Fruit fly (Drosophila melanogaster) whole organism, embryonic: Measurements from ENCODE around the gene CG34265.

Experiments used
- Blimp-1 ChIP-seq: fragments of 200-800 bp; sonication (Bioruptor generic); optimal IDR thresholded peaks from 3 replicates; lab custom pipeline; 2018; ENCODE audit warnings: missing biosample characterization, missing genetic modification characterization, mild to moderate bottlenecking, moderate library complexity, missing genetic modification reagents
- Bteb2 ChIP-seq: fragments of 200-800 bp; sonication (Bioruptor generic); optimal IDR thresholded peaks from 2 replicates; lab custom pipeline; 2016; ENCODE audit warnings: missing biosample characterization, missing genetic modification characterization
- CG10654 ChIP-seq: fragments of 200-800 bp; sonication (Bioruptor generic); optimal IDR thresholded peaks from 2 replicates; lab custom pipeline; 2016; ENCODE audit warnings: missing biosample characterization, missing genetic modification characterization
- CG10959 ChIP-seq: fragments of 200-800 bp; sonication (Bioruptor generic); IDR thresholded peaks from 2 replicates; pipeline ENCODE4 v1.3.6; 2022; ENCODE audit warnings: missing biosample characterization, missing genetic modification characterization
- CG13894 ChIP-seq: fragments of 200-800 bp; sonication (Bioruptor generic); optimal IDR thresholded peaks from 3 replicates; lab custom pipeline; 2018; ENCODE audit warnings: missing biosample characterization, mild to moderate bottlenecking, missing genetic modification characterization, moderate library complexity
- CG14667 ChIP-seq: fragments of 200-800 bp; sonication (Bioruptor generic); IDR thresholded peaks from 2 replicates; pipeline ENCODE4 v1.3.6; 2022; ENCODE audit warnings: missing biosample characterization, missing genetic modification characterization
- CG1602 ChIP-seq: fragments of 200-800 bp; sonication (Bioruptor generic); optimal IDR thresholded peaks from 3 replicates; lab custom pipeline; 2016; ENCODE audit warnings: missing biosample characterization, missing genetic modification characterization
- CG17359 ChIP-seq: fragments of 200-800 bp; sonication (Bioruptor generic); optimal IDR thresholded peaks from 3 replicates; lab custom pipeline; 2018; ENCODE audit warnings: missing biosample characterization, mild to moderate bottlenecking, missing genetic modification characterization, moderate library complexity
- CG17361 ChIP-seq: fragments of 200-800 bp; sonication (Bioruptor generic); IDR thresholded peaks from 3 replicates; pipeline ENCODE4 v1.3.6; 2022; ENCODE audit warnings: missing biosample characterization, missing genetic modification characterization
- CG1792 ChIP-seq: fragments of 200-800 bp; sonication (Bioruptor generic); optimal IDR thresholded peaks from 2 replicates; lab custom pipeline; 2016; ENCODE audit warnings: missing biosample characterization, missing genetic modification characterization
- CG2889 ChIP-seq: fragments of 200-800 bp; sonication (Bioruptor generic); IDR thresholded peaks from 3 replicates; pipeline ENCODE4 v1.3.6; 2022; ENCODE audit warnings: missing biosample characterization, missing genetic modification characterization
- CG3065 ChIP-seq: fragments of 200-800 bp; sonication (Bioruptor generic); optimal IDR thresholded peaks from 2 replicates; lab custom pipeline; 2016; ENCODE audit warnings: missing biosample characterization, missing genetic modification characterization
- CG33213 ChIP-seq: fragments of 200-800 bp; sonication (Bioruptor generic); optimal IDR thresholded peaks from 3 replicates; lab custom pipeline; 2016; ENCODE audit warnings: missing biosample characterization, missing genetic modification characterization
- CG34376 ChIP-seq: fragments of 200-800 bp; sonication (Bioruptor generic); optimal IDR thresholded peaks from 2 replicates; lab custom pipeline; 2018; ENCODE audit warnings: missing biosample characterization, mild to moderate bottlenecking, missing genetic modification characterization
- CG3847 ChIP-seq: fragments of 200-800 bp; sonication (Bioruptor generic); IDR thresholded peaks from 2 replicates; pipeline ENCODE4 v1.3.6; 2022; ENCODE audit warnings: missing biosample characterization, missing genetic modification characterization
- CG6175 ChIP-seq: fragments of 200-800 bp; sonication (Bioruptor generic); IDR thresholded peaks from 3 replicates; pipeline ENCODE4 v1.3.6; 2022; ENCODE audit warnings: missing biosample characterization, missing genetic modification characterization
- CG8089 ChIP-seq: fragments of 200-800 bp; sonication (Bioruptor generic); optimal IDR thresholded peaks from 3 replicates; lab custom pipeline; 2016; ENCODE audit warnings: missing biosample characterization, missing genetic modification characterization
- CG8281 ChIP-seq: fragments of 200-800 bp; sonication (Bioruptor generic); optimal IDR thresholded peaks from 2 replicates; lab custom pipeline; 2018; ENCODE audit warnings: missing biosample characterization, mild to moderate bottlenecking, missing genetic modification characterization, moderate library complexity
- CG8290 ChIP-seq, 3 experiments: fragments of 200-800 bp; sonication (Bioruptor generic); optimal IDR thresholded peaks; 2 replicates each; lab custom pipeline; 2016 to 2019; ENCODE audit warnings: missing biosample characterization in 3 of 3, missing genetic modification characterization in 3 of 3, mild to moderate bottlenecking in 2 of 3, moderate library complexity in 1 of 3
- CG9215 ChIP-seq: fragments of 200-800 bp; sonication (Bioruptor generic); IDR thresholded peaks from 2 replicates; pipeline ENCODE4 v1.3.6; 2022; ENCODE audit warnings: missing biosample characterization, missing genetic modification characterization
- Eip74EF ChIP-seq, 2 experiments: fragments of 200-800 bp in 1 of 2; fragments of >200 bp in 1 of 2; sonication (Bioruptor generic) in 1 of 2; optimal IDR thresholded peaks; 2 replicates each; lab custom pipeline; 2017 to 2019; ENCODE audit warnings: missing biosample characterization in 2 of 2, missing genetic modification characterization in 2 of 2, mild to moderate bottlenecking in 1 of 2, moderate library complexity in 1 of 2
- H15 ChIP-seq: fragments of 200-800 bp; sonication (Bioruptor generic); IDR thresholded peaks from 3 replicates; pipeline ENCODE4 v1.3.6; 2022; ENCODE audit warnings: missing biosample characterization, missing genetic modification characterization
- HmgZ ChIP-seq: fragments of 200-800 bp; sonication (Bioruptor generic); optimal IDR thresholded peaks from 2 replicates; lab custom pipeline; 2018; ENCODE audit warnings: missing biosample characterization, mild to moderate bottlenecking, missing genetic modification characterization
- Myb ChIP-seq: fragments of 200-800 bp; sonication (Bioruptor generic); optimal IDR thresholded peaks from 2 replicates; lab custom pipeline; 2016; ENCODE audit warnings: missing biosample characterization, missing genetic modification characterization
- NfI ChIP-seq: fragments of 200-800 bp; sonication (Bioruptor generic); optimal IDR thresholded peaks from 3 replicates; lab custom pipeline; 2018; ENCODE audit warnings: missing biosample characterization, mild to moderate bottlenecking, missing genetic modification characterization, moderate library complexity
- Oli ChIP-seq: fragments of 200-800 bp; sonication (Bioruptor generic); optimal IDR thresholded peaks from 2 replicates; lab custom pipeline; 2018; ENCODE audit warnings: missing biosample characterization, mild to moderate bottlenecking, missing genetic modification characterization, moderate library complexity
- Pdp1 ChIP-seq, 2 experiments: fragments of 200-800 bp; sonication (Bioruptor generic); optimal IDR thresholded peaks; 3 replicates each; lab custom pipeline; 2016; ENCODE audit warnings: missing biosample characterization in 2 of 2, missing genetic modification characterization in 2 of 2, mild to moderate bottlenecking in 1 of 2, moderate library complexity in 1 of 2
- Stat92E ChIP-seq, 3 experiments: fragments of >200 bp in 2 of 3; fragments of 200-800 bp in 1 of 3; sonication (Bioruptor generic) in 1 of 3; optimal IDR thresholded peaks; 2 replicates each; lab custom pipeline; 2017 to 2019; ENCODE audit warnings: missing biosample characterization in 3 of 3, missing genetic modification characterization in 3 of 3, mild to moderate bottlenecking in 1 of 3, moderate library complexity in 1 of 3
- Xbp1 ChIP-seq: fragments of 200-800 bp; sonication (Bioruptor generic); optimal IDR thresholded peaks from 3 replicates; lab custom pipeline; 2016; ENCODE audit warnings: missing biosample characterization, mild to moderate bottlenecking, missing genetic modification characterization
- bbx ChIP-seq: fragments of 200-800 bp; sonication (Bioruptor generic); IDR thresholded peaks from 2 replicates; pipeline ENCODE4 v1.3.6; 2022; ENCODE audit warnings: missing biosample characterization, missing genetic modification characterization; ENCODE audit not compliant: partially characterized antibody
- bowl ChIP-seq: fragments of 200-800 bp; sonication (Bioruptor generic); IDR thresholded peaks from 2 replicates; pipeline ENCODE4 v1.3.6; 2022; ENCODE audit warnings: missing biosample characterization, missing genetic modification characterization
- caup ChIP-seq: fragments of 200-800 bp; sonication (Bioruptor generic); optimal IDR thresholded peaks from 3 replicates; lab custom pipeline; 2017; ENCODE audit warnings: missing biosample characterization, mild to moderate bottlenecking, missing genetic modification characterization, moderate library complexity; ENCODE audit not compliant: severe bottlenecking
- dm ChIP-seq: fragments of 200-800 bp; sonication (Bioruptor generic); optimal IDR thresholded peaks from 3 replicates; lab custom pipeline; 2016; ENCODE audit warnings: missing biosample characterization, missing genetic modification characterization
- dmrt99B ChIP-seq: fragments of 200-800 bp; sonication (Bioruptor generic); optimal IDR thresholded peaks from 2 replicates; lab custom pipeline; 2018; ENCODE audit warnings: missing biosample characterization, mild to moderate bottlenecking, missing genetic modification characterization, moderate library complexity
- ewg ChIP-seq: fragments of 200-800 bp; sonication (Bioruptor generic); optimal IDR thresholded peaks from 3 replicates; lab custom pipeline; 2017; ENCODE audit warnings: mild to moderate bottlenecking, missing biosample characterization, missing genetic modification reagents, missing genetic modification characterization
- hbn ChIP-seq: fragments of 200-800 bp; sonication (Bioruptor generic); IDR thresholded peaks from 2 replicates; pipeline ENCODE4 v1.3.6; 2022; ENCODE audit warnings: missing biosample characterization, missing genetic modification characterization; ENCODE audit not compliant: partially characterized antibody
- lab ChIP-seq: fragments of 200-800 bp; sonication (Bioruptor generic); optimal IDR thresholded peaks from 3 replicates; lab custom pipeline; 2017; ENCODE audit warnings: missing biosample characterization, missing genetic modification characterization, mild to moderate bottlenecking, moderate library complexity, missing genetic modification reagents
- nmo ChIP-seq: fragments of 200-800 bp; sonication (Bioruptor generic); optimal IDR thresholded peaks from 2 replicates; lab custom pipeline; 2018; ENCODE audit warnings: missing biosample characterization, mild to moderate bottlenecking, missing genetic modification characterization, moderate library complexity
- pho ChIP-seq: fragments of 200-800 bp; sonication (Bioruptor generic); optimal IDR thresholded peaks from 2 replicates; lab custom pipeline; 2016; ENCODE audit warnings: missing biosample characterization, missing genetic modification characterization
- psq ChIP-seq: fragments of 200-800 bp; sonication (Bioruptor generic); optimal IDR thresholded peaks from 2 replicates; lab custom pipeline; 2017; ENCODE audit warnings: missing biosample characterization, missing genetic modification characterization
- ranshi ChIP-seq: fragments of 200-800 bp; sonication (Bioruptor generic); IDR thresholded peaks from 2 replicates; pipeline ENCODE4 v1.3.6; 2022; ENCODE audit warnings: missing biosample characterization, missing genetic modification characterization
- sim ChIP-seq: fragments of 200-800 bp; sonication (Bioruptor generic); IDR thresholded peaks from 2 replicates; pipeline ENCODE4 v1.3.6; 2022; ENCODE audit warnings: missing biosample characterization, missing genetic modification characterization
- ssp ChIP-seq: fragments of 200-800 bp; sonication (Bioruptor generic); IDR thresholded peaks from 2 replicates; pipeline ENCODE4 v1.3.6; 2022; ENCODE audit warnings: missing biosample characterization, missing genetic modification characterization
- sug ChIP-seq: fragments of 200-800 bp; optimal IDR thresholded peaks from 2 replicates; lab custom pipeline; 2019; ENCODE audit warnings: missing biosample characterization, mild to moderate bottlenecking, missing genetic modification characterization, moderate library complexity
- trem ChIP-seq: fragments of 200-800 bp; optimal IDR thresholded peaks from 3 replicates; lab custom pipeline; 2019; ENCODE audit warnings: missing biosample characterization, mild to moderate bottlenecking, missing genetic modification characterization, moderate library complexity
- vvl ChIP-seq: fragments of 200-800 bp; sonication (Bioruptor generic); IDR thresholded peaks from 2 replicates; pipeline ENCODE4 v1.3.6; 2022; ENCODE audit warnings: missing biosample characterization, missing genetic modification characterization
- zen ChIP-seq: fragments of 200-800 bp; sonication (Bioruptor generic); optimal IDR thresholded peaks from 3 replicates; lab custom pipeline; 2018; ENCODE audit warnings: missing biosample characterization, mild to moderate bottlenecking, missing genetic modification characterization, moderate library complexity
- zf30C ChIP-seq: fragments of 200-800 bp; sonication (Bioruptor generic); optimal IDR thresholded peaks from 3 replicates; lab custom pipeline; 2018; ENCODE audit warnings: missing biosample characterization, mild to moderate bottlenecking, missing genetic modification characterization

CG34265 gene

dm6 chr3L:3239033-3239752 lies 29.1 kb upstream of the CG34265 start, which contains the start of gene CG17746 (continued):
- TF ChIP-seq psq (GFP tag; lab: Kevin White, UChicago), result peak; percentile 9
- peak; percentile 81 for TF ChIP-seq HmgZ
- no peak for TF ChIP-seq dmrt99B (tag; lab: Kevin White, UChicago)
- TF ChIP-seq CG34376 (GFP tag; lab: Kevin White, UChicago), result peak; percentile 53
- no peak for TF ChIP-seq CG3065
- peak; percentile 45 for TF ChIP-seq Bteb2 (GFP tag; lab: Kevin White, UChicago)
- TF ChIP-seq CG3847 (GFP tag; lab: Robert Waterston, UW), result peak; percentile 91
- no peak for TF ChIP-seq ewg (GFP tag; lab: Kevin White, UChicago)
- TF ChIP-seq H15, result no peak
- TF ChIP-seq CG1602 (GFP tag; lab: Kevin White, UChicago), result peak; percentile 11
- TF ChIP-seq CG1792 (GFP tag; lab: Kevin White, UChicago), result peak; percentile 16
- TF ChIP-seq Oli, result no peak
- no peak for TF ChIP-seq CG13894 (tag; lab: Kevin White, UChicago)
- TF ChIP-seq NfI (GFP tag; lab: Kevin White, UChicago), result peak; percentile 9
- peak; percentile 79 for TF ChIP-seq Myb (GFP tag; lab: Kevin White, UChicago)
- no peak for TF ChIP-seq CG8089 (GFP tag; lab: Kevin White, UChicago)
- peak; percentile 70 for TF ChIP-seq pho (GFP tag; lab: Kevin White, UChicago)
- peak; percentile 21 for TF ChIP-seq zen
- TF ChIP-seq CG14667 (GFP tag; lab: Robert Waterston, UW), result no peak
- TF ChIP-seq lab, result peak; percentile 40
- peak; percentile 43 for TF ChIP-seq nmo
- TF ChIP-seq CG9215 (GFP tag; lab: Robert Waterston, UW), result no peak
- peak; percentile 21 for TF ChIP-seq CG17359 (tag; lab: Kevin White, UChicago)
- no peak for TF ChIP-seq sim (GFP tag; lab: Robert Waterston, UW)
- TF ChIP-seq CG10959 (GFP tag; lab: Robert Waterston, UW), result no peak
- peak; percentile 46 for TF ChIP-seq CG8290 (GFP tag; optimal IDR thresholded peaks at IDR 0.05; lab: Kevin White, UChicago)
- TF ChIP-seq CG8290 (tag; optimal IDR thresholded peaks at IDR 0.05; lab: Kevin White, UChicago), result no peak
- no peak for TF ChIP-seq CG6175 (GFP tag; lab: Robert Waterston, UW)
- TF ChIP-seq trem (tag; lab: Kevin White, UChicago), result peak; percentile 87
- TF ChIP-seq ssp, result no peak
- 0 out of 2 replicates have a peak, but pooled peaks have one; percentile 32 for TF ChIP-seq hbn (GFP tag; lab: Robert Waterston, UW)
- TF ChIP-seq Xbp1 (GFP tag; lab: Kevin White, UChicago), result peak; percentile 38
- no peak for TF ChIP-seq zf30C
- peak; percentile 90 for TF ChIP-seq CG33213 (GFP tag; lab: Kevin White, UChicago)
- peak; percentile 54 for TF ChIP-seq bbx (GFP tag; lab: Robert Waterston, UW)
- peak; percentile 63 for TF ChIP-seq dm (GFP tag; lab: Kevin White, UChicago)
- TF ChIP-seq CG17361 (GFP tag; lab: Robert Waterston, UW), result no peak; the same call in 2 of the 3 replicates
- TF ChIP-seq bowl (GFP tag; lab: Robert Waterston, UW), result no peak
- peak; percentile 47 for TF ChIP-seq CG10654
- no peak for TF ChIP-seq CG2889
- TF ChIP-seq Eip74EF (GFP tag; optimal IDR thresholded peaks at IDR 0.05; lab: Kevin White, UChicago), result no peak
- TF ChIP-seq sug (tag; lab: Kevin White, UChicago), result peak; percentile 23
- no peak for TF ChIP-seq Blimp-1
- TF ChIP-seq CG8281, result no peak
- TF ChIP-seq ranshi (GFP tag; lab: Robert Waterston, UW), result no peak
- peak in 1 of 2 experiments; percentile 63 for TF ChIP-seq Pdp1 (GFP tag; optimal IDR thresholded peaks at IDR 0.05; lab: Kevin White, UChicago)
- peak; percentile 52 for TF ChIP-seq vvl (GFP tag; lab: Robert Waterston, UW)
- peak in 1 of 3 experiments; percentile 38 for TF ChIP-seq Stat92E (GFP tag; optimal IDR thresholded peaks at IDR 0.05; lab: Kevin White, UChicago)
- TF ChIP-seq caup (GFP tag; lab: Kevin White, UChicago), result peak; percentile 18
